Worm (Caenorhabditis elegans) whole organism, L4/young adult: ENCODE results near the gene T23F2.2.

ENCODE experiments used
- W03F9.2 ChIP-seq: fragments of 150-350 bp; optimal IDR thresholded peaks from 2 replicates; lab custom pipeline; 2014; ENCODE audit warnings: missing biosample characterization, missing genetic modification characterization
- dao-5 ChIP-seq: sonication (generic microtip); optimal IDR thresholded peaks from 2 replicates; lab custom pipeline; 2016; ENCODE audit warnings: missing genotype, missing genetic modification characterization, moderate library complexity, missing compliant biosample characterization
- him-1 ChIP-seq: sonication (generic microtip); optimal IDR thresholded peaks from 2 replicates; lab custom pipeline; 2016; ENCODE audit warnings: missing genotype, missing genetic modification reagents, missing genetic modification characterization, missing compliant biosample characterization

Gene T23F2.2

DNA sequence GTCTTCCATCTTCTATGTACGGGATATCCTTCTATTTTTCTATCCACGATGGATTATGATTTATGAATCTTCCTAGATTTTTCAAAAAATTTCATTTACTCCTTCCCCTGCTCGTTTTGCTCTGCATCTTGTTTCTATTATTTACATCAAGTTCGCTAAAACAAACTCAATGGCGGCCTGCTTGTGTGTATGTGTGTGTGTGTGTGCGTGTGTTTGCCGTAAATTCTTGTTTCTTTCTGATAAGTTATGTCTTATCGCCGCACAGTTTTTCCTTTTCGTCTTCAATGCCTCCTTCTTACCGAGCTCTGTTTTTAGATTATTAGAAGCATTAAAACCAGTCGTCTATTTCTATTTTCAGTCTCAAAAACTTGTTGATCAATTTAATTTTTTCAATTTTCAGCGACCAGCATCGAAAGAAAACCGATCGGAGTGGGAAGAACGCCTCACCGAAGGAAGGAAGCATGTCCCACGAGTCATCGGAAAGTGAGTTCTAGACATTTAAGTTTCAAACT, 25.7 kb downstream of the T23F2.2 start, which contains the start of gene dlg-1:
dlg-1 (plus strand) TSS at position 401 of the 512 bp plus-strand sequence.
- no peak for TF ChIP-seq dao-5
- no peak for TF ChIP-seq him-1 (tag; lab: Kevin White, UChicago)
- no peak for TF ChIP-seq W03F9.2

DNA sequence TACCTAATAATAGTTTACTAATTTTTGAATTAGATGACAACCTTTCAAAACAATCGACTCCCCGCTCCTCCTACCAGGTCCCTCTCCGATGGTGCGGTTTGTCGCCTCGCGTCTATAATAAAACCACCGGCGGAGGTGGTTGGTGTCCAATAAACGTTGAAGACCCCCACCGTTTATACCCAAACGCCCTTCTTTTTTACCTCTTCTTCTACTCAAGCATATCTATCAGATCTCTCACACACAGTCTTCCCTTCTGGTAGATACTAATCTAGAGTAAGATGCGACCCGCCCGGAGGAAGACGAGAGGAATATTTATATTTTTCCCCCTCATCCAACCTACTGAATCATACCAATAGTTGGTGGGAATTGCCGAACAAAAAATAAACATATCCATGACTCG, 26.2 kb downstream of the T23F2.2 start:
- no peak for TF ChIP-seq W03F9.2
- TF ChIP-seq dao-5: no peak
- no peak for TF ChIP-seq him-1 (tag; lab: Kevin White, UChicago)

DNA sequence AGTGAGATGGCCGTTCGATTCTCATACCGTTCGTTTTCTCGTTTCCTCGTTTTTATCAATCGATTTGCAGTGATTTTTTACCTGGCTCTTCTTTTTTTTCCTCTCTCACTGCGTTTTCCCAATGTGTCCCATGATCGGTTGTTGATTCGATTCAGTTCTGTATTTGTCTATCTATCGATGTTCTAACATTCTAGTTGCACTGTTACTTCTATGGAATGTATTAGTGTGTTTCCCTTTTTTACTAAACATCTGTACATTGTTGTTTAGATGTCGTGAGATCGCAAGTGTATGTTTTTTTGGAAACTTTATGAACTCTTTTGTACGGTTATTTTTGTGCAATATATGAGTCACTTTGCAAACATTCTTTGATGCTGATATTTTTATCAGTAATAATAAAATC, 27.5 kb downstream of the T23F2.2 start:
- TF ChIP-seq him-1 (tag; lab: Kevin White, UChicago): no peak
- TF ChIP-seq dao-5: no peak
- no peak for TF ChIP-seq W03F9.2

DNA sequence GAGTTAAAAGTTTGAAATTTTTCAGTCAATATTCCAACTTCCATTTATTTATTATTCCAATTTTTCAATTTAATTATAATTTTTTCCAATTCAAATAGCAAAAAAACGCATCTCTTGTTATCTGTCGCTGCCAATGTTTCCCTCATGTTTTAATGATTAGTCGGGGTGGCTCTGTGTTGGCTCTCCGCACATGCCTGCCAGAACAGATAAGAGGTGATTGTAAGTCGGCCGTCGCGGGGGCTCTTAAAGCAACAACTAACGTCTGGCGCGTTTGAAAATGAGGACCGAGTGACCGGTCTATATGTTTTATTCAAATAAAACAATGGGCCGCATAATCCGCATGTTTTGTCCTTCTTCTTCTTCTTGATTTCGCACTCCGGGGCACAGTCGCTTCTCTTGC, 28.7 kb downstream of the T23F2.2 start:
- no peak for TF ChIP-seq him-1 (tag; lab: Kevin White, UChicago)
- TF ChIP-seq dao-5: no peak
- TF ChIP-seq W03F9.2: no peak

DNA sequence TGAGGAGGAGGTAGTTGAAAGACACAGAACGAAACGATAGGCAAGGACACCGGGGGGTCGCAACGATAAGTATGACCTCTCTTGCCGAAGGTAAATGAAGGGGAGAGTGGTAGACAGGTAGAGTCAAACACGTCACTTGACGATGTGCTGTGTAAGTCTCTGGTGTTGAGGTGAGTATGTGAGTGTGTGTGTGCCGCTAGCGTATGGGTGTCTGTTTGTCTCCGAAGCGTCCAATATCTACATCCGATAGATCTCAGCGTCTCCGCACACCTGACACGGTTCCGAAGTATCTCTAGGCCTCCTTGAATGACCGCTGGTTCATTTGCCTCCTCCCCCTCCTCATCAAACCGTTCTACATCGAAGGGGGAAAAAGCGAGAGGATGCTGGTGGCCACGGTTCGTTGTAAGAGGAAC, 29.9 kb downstream of the T23F2.2 start:
- TF ChIP-seq him-1 (tag; lab: Kevin White, UChicago): no peak
- TF ChIP-seq W03F9.2: no peak
- no peak for TF ChIP-seq dao-5

DNA sequence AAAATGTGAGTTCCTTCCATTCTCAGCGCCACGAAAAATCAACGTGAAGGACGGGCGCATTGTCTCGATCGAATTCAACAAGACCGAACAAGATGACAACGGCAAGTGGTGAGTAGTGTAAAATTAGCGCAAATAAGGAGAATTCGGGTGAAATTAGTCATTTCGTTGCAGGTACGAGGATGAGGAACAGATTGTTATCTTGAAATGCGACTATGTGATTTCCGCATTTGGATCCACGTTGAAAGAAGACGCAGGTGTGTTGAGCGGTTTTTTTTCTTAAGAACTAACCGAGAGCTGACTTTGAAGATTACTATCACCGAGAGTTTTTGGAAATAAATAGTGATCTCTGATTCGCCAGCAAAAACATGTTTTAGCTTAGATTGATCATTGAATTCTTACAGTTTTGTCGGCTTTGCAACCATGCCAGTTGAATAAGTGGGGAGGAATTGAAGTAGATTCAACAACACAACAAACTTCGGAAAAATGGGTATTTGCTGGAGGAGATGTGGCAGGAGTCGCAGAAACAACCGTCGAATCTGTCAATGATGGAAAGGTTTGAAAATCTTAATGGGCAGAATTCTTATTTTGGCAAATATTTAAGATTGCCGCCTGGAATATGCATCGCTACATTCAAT, 34.8 kb downstream of the T23F2.2 start:
- TF ChIP-seq him-1 (tag; lab: Kevin White, UChicago) (no peak), dao-5 (no peak), W03F9.2 (no peak)

DNA sequence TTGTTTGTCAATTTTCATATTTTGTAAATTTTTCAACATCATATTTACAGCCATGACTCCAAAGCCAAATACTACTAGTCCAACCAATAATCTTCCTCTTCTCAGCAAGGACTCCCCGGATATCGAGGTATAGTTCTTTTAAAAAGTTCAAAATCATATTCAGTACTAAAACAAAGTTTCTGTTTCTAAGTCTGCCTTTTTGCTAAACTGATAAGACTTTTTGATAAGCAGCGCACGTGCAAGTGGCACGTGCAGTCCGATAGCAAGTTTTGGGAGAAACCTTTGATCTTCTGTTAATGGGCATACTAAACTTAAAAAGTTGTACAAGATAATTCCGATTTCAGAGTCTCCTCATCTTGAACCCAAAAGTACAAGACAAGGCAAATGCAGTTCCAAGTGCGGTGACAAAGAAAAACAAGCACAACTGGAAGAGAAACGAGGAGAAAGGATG, 37.2 kb downstream of the T23F2.2 start, which contains the start of gene dpyd-1:
dpyd-1 (plus strand) TSS at position 51 of the 451 bp plus-strand sequence.
- TF ChIP-seq him-1 (tag; lab: Kevin White, UChicago) (no peak), W03F9.2 (no peak), dao-5 (no peak)

DNA sequence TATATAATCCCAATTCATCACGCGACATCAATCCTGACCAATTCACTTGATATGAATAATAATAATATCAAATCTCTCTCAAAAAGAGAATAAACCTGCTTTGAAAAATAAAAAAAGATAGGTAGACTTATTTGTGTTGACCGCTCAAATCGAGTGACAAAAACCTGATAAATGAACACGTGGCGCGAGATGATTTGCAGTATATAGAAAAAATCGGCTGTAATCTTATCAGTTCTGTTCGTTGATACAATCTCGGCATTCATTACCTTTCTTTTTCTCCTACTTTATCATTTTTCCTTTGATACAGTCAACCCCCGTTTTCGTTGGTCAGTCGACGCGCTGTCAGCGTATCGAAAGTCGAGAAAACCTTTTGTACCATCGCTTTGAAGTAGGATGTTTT, 37.7 kb downstream of the T23F2.2 start:
- TF ChIP-seq W03F9.2 (no peak), dao-5 (no peak), him-1 (tag; lab: Kevin White, UChicago) (no peak)

DNA sequence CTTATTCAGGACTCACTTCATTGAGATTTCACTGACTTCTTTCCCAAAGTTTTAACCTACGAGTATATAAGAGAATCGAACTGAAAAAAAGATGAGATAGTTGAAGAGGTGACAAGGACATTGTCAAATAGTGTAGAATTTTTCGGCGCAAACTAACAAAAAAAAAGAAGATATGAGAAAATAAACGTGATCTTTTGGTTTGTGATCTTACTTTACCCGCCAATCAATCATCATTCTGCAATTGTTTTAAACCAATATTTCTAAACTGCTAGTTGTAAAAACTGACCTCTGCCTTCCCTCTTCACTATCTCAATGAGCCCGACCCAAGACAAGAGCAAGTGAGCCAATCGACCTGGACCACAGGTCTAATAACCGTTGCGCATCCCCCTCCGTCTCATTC, 38.9 kb downstream of the T23F2.2 start:
- no peak for TF ChIP-seq dao-5
- no peak for TF ChIP-seq him-1 (tag; lab: Kevin White, UChicago)
- TF ChIP-seq W03F9.2: no peak

DNA sequence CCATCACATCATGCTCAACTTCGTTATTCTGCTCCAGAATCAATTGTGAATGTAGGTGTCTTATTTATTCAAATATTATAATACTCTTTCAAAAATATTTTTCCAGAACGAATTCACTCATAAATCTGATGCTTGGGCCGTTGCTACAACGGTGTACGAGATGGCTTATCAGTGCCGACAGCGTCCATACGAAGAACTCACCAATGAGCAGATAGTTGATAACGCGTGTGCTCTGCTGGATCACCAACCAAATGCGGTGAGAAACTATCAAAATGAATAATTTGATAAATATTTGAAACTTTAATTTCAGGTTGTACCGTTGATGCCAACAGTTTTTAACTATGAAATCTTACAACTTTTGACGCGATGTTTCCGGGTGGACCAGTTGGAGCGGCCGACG, 39.4 kb downstream of the T23F2.2 start:
- TF ChIP-seq dao-5 (no peak), W03F9.2 (no peak), him-1 (tag; lab: Kevin White, UChicago) (no peak)

DNA sequence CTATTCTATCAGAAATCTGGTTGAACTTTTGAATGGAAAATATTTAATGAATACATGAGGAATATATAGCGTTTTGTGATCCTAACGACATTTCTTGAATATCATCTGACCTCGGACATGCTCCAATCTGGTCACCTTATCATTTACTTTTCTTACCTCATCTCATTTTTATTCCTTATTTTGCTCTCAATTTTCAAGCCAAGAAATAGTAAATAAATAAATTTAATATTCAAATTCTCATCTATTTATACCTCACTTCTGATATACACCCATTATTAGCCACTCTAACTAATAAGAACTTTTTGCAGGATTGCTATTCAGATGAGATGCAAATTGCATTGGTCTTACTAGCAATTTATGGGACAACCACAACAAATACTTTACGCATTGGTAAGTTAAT, 44.1 kb downstream of the T23F2.2 start, which contains the start of gene ddr-1:
ddr-1 (plus strand) TSS at position 301 of the 400 bp plus-strand sequence.
- TF ChIP-seq him-1 (tag; lab: Kevin White, UChicago) (no peak), dao-5 (no peak), W03F9.2 (no peak)

DNA sequence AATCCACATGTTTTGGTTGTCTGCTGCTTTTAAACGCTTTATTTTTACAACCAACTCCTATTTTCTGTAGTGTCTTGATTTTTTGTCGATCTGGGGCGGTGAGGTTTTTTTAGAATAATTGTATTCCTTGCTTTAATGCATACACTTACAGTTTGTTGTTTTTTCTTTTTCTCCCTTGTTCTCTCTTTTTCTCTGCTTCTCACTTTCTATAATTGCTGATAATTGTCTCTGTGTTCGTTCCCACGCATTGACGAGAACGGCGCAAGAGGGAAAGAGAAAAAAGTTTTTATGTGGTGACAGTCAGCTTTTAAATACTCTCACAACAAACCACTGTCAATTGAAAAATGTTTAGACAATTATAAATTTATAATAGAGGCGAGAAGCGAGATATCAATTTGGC, 46.3 kb downstream of the T23F2.2 start:
- TF ChIP-seq dao-5: no peak
- TF ChIP-seq W03F9.2: no peak
- no peak for TF ChIP-seq him-1 (tag; lab: Kevin White, UChicago)

DNA sequence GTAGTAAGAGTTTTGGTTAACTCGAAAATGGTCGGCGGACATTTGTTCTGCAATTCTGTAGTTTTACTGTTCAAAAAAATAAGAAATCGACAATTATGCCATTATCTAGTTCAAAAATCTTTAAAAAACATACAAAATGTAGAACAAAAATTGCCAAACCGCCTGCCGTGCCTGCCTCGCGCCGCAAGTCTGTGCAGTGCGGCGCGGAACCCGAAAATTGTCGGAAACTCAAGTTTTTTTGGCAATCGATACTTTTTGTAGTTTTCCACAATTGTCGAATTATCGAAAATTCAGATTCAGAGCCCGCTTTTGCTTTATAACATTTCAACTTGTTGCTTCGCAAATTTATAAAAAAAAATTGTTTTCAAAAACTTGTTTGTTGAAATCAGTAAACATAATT, 47.0 kb downstream of the T23F2.2 start:
- TF ChIP-seq dao-5: no peak
- TF ChIP-seq him-1 (tag; lab: Kevin White, UChicago): no peak
- no peak for TF ChIP-seq W03F9.2

DNA sequence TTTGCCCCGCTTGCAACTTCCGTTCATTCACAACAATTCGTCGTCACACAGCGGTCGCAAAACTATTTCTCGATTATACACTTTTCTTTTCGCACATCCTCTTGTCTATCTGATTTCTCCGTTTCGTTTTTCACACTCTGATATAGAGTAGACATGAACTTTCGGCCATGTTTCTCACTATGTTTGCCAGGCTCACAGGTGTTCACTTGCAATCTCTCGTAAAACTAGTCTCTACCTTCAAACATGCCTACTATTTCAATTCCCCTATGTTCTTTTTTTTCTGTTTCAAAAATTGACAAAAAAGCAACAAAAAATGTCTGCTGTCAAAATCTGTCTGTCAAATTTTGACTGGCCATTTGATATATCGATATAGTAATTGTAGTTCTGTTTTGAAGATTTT, 47.9 kb downstream of the T23F2.2 start:
- TF ChIP-seq dao-5 (no peak), W03F9.2 (no peak), him-1 (tag; lab: Kevin White, UChicago) (no peak)

DNA sequence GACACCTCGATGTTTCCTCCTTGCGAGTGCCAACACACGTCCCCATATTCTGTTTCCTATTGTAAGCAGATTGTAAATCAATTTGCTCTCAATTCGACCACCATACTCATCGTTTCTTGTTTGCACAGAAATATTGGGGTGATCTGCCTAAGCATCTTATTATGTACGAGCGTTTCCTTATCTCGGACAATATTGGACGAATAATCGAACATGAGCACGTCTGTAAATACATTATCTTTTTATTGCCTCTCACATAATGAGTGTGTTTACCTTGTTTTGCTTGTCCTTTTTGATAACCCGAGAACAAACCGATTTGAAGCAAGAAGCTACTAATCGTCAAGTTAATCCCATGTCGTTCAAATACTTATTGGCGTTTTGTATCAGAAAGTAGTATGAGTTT, 49.9 kb downstream of the T23F2.2 start:
- TF ChIP-seq W03F9.2: no peak
- TF ChIP-seq dao-5: no peak
- TF ChIP-seq him-1 (tag; lab: Kevin White, UChicago): no peak

DNA sequence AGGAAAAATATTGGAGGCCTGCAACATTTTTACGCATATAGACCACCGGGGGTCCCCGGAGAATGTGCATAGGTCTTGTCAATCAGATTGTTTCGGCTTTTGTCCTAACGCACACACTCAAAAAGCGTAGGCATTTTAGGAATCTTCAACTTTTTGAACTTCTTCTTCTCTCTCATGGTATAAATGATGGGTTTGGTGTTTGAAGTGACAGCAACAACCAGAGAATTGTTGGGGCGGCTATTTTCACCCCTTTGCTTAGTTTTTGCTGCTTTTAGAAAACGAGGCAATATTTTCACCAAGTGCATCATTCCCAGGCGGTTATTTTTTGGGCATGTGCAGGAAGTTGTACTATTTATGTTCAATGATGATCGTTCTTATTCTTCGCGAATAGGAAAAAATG, 53.3 kb downstream of the T23F2.2 start:
- TF ChIP-seq him-1 (tag; lab: Kevin White, UChicago): no peak
- TF ChIP-seq W03F9.2: no peak
- no peak for TF ChIP-seq dao-5
